Worm (Caenorhabditis elegans) whole organism, L1 larva: ENCODE results near the gene cal-7.

ENCODE experiments used
- C04F5.9 ChIP-seq: sonication (generic microtip); optimal IDR thresholded peaks from 2 replicates; lab custom pipeline; 2016; ENCODE audit warnings: missing genetic modification characterization, missing compliant biosample characterization
- C16A3.4 ChIP-seq: fragments of 150-350 bp; optimal IDR thresholded peaks from 2 replicates; lab custom pipeline; 2014; ENCODE audit warnings: missing biosample characterization, missing genetic modification characterization
- C34B4.2 ChIP-seq: sonication (generic microtip); optimal IDR thresholded peaks from 2 replicates; lab custom pipeline; 2017; ENCODE audit warnings: mild to moderate bottlenecking, missing genetic modification characterization, missing compliant biosample characterization
- aly-2 ChIP-seq: fragments of 150-350 bp; optimal IDR thresholded peaks from 2 replicates; lab custom pipeline; 2014; ENCODE audit warnings: missing biosample characterization, missing genetic modification characterization
- blmp-1 ChIP-seq: fragments of 150-350 bp; optimal IDR thresholded peaks from 2 replicates; lab custom pipeline; 2014; ENCODE audit warnings: missing biosample characterization, missing genetic modification characterization
- ceh-63 ChIP-seq: fragments of 200-800 bp; sonication (Bioruptor generic); optimal IDR thresholded peaks from 2 replicates; lab custom pipeline; 2018; ENCODE audit warnings: mild to moderate bottlenecking, missing genetic modification characterization, missing compliant biosample characterization
- ceh-82 ChIP-seq, 3 experiments: fragments of 150-350 bp in 1 of 3; sonication (generic microtip) in 2 of 3; optimal IDR thresholded peaks; 2 replicates each; lab custom pipeline; 2014 to 2017; ENCODE audit warnings: missing biosample characterization in 3 of 3, missing genetic modification characterization in 3 of 3
- ceh-88 ChIP-seq: fragments of 200-800 bp; sonication (Bioruptor generic); IDR thresholded peaks from 2 replicates; pipeline ENCODE4 v1.3.6; 2022; ENCODE audit warnings: missing genetic modification characterization, missing compliant biosample characterization
- ceh-90 ChIP-seq: sonication (generic microtip); optimal IDR thresholded peaks from 2 replicates; lab custom pipeline; 2016; ENCODE audit warnings: missing genetic modification characterization, missing compliant biosample characterization
- dpl-1 ChIP-seq, 3 experiments: fragments of 150-350 bp in 2 of 3; sonication (generic microtip) in 1 of 3; optimal IDR thresholded peaks; 2 replicates each; lab custom pipeline; 2014 to 2017; ENCODE audit warnings: missing biosample characterization in 3 of 3, missing genetic modification characterization in 3 of 3, missing genetic modification reagents in 3 of 3
- dsc-1 ChIP-seq: sonication (generic microtip); optimal IDR thresholded peaks from 2 replicates; lab custom pipeline; 2016; ENCODE audit warnings: mild to moderate bottlenecking, missing genetic modification characterization, missing compliant biosample characterization
- egl-13 ChIP-seq: sonication (generic microtip); optimal IDR thresholded peaks from 2 replicates; lab custom pipeline; 2016; ENCODE audit warnings: missing genotype, missing genetic modification reagents, missing genetic modification characterization, missing compliant biosample characterization
- egl-27 ChIP-seq, 2 experiments: fragments of 150-350 bp in 1 of 2; sonication (generic microtip); optimal IDR thresholded peaks; 3 replicates each; lab custom pipeline; 2017 to 2018; ENCODE audit warnings: missing biosample characterization in 2 of 2, missing genetic modification characterization in 2 of 2, missing genetic modification reagents in 2 of 2
- elt-2 ChIP-seq: sonication (generic microtip); optimal IDR thresholded peaks from 2 replicates; lab custom pipeline; 2016; ENCODE audit warnings: missing genetic modification characterization, mild to moderate bottlenecking, inconsistent platforms, missing compliant biosample characterization, missing genetic modification reagents
- ets-5 ChIP-seq: fragments of 200-800 bp; sonication (Bioruptor generic); IDR thresholded peaks from 2 replicates; pipeline ENCODE4 v1.3.6; 2022; ENCODE audit warnings: missing genetic modification characterization, missing compliant biosample characterization
- fkh-10 ChIP-seq: sonication (generic microtip); optimal IDR thresholded peaks from 2 replicates; lab custom pipeline; 2017; ENCODE audit warnings: missing biosample characterization, missing genetic modification reagents, missing genetic modification characterization
- fkh-4 ChIP-seq: sonication (generic microtip); optimal IDR thresholded peaks from 2 replicates; lab custom pipeline; 2016; ENCODE audit warnings: missing compliant biosample characterization, missing genetic modification characterization, borderline replicate concordance
- fkh-8 ChIP-seq: sonication (generic microtip); optimal IDR thresholded peaks from 2 replicates; lab custom pipeline; 2016; ENCODE audit warnings: mild to moderate bottlenecking, missing genetic modification characterization, missing compliant biosample characterization
- fos-1 ChIP-seq: fragments of 150-350 bp; optimal IDR thresholded peaks from 2 replicates; lab custom pipeline; 2014; ENCODE audit warnings: missing biosample characterization, missing genetic modification characterization
- irx-1 ChIP-seq: sonication (generic microtip); optimal IDR thresholded peaks from 2 replicates; lab custom pipeline; 2016; ENCODE audit warnings: missing genetic modification characterization, missing compliant biosample characterization
- isw-1 ChIP-seq: fragments of 200-800 bp; sonication (Bioruptor generic); IDR thresholded peaks from 2 replicates; pipeline ENCODE4 v1.3.6; 2022; ENCODE audit warnings: missing genetic modification characterization, missing compliant biosample characterization
- lin-13 ChIP-seq: fragments of 150-350 bp; optimal IDR thresholded peaks from 2 replicates; lab custom pipeline; 2014; ENCODE audit warnings: missing biosample characterization, missing genetic modification reagents, missing genetic modification characterization
- lin-35 ChIP-seq, 2 experiments: fragments of 150-350 bp; optimal IDR thresholded peaks; 2 replicates each; lab custom pipeline; 2014; ENCODE audit warnings: missing biosample characterization in 2 of 2, missing genetic modification characterization in 2 of 2, missing genetic modification reagents in 2 of 2
- mef-2 ChIP-seq: fragments of 150-350 bp; optimal IDR thresholded peaks from 2 replicates; lab custom pipeline; 2014; ENCODE audit warnings: missing biosample characterization, missing genetic modification characterization
- mep-1 ChIP-seq: fragments of 150-350 bp; optimal IDR thresholded peaks from 2 replicates; lab custom pipeline; 2014; ENCODE audit warnings: missing biosample characterization, missing genetic modification characterization
- nhr-11 ChIP-seq: fragments of 150-350 bp; optimal IDR thresholded peaks from 2 replicates; lab custom pipeline; 2014; ENCODE audit warnings: missing biosample characterization, missing genetic modification characterization
- nhr-12 ChIP-seq: sonication (generic microtip); optimal IDR thresholded peaks from 2 replicates; lab custom pipeline; 2017; ENCODE audit warnings: missing biosample characterization, missing genetic modification characterization
- nhr-19 ChIP-seq: fragments of 200-800 bp; sonication (Bioruptor generic); conservative IDR thresholded peaks from 2 replicates; pipeline ENCODE4 v1.3.6; 2022; ENCODE audit warnings: missing genetic modification characterization, missing compliant biosample characterization
- nhr-20 ChIP-seq: sonication (generic microtip); optimal IDR thresholded peaks from 2 replicates; lab custom pipeline; 2016; ENCODE audit warnings: mild to moderate bottlenecking, missing genetic modification characterization, missing compliant biosample characterization
- nhr-237 ChIP-seq: fragments of 150-350 bp; optimal IDR thresholded peaks from 2 replicates; lab custom pipeline; 2014; ENCODE audit warnings: missing biosample characterization, missing genetic modification characterization
- nhr-47 ChIP-seq: sonication (generic microtip); optimal IDR thresholded peaks from 2 replicates; lab custom pipeline; 2016; ENCODE audit warnings: mild to moderate bottlenecking, missing genetic modification characterization, moderate library complexity, missing compliant biosample characterization
- nhr-71 ChIP-seq: sonication (generic microtip); optimal IDR thresholded peaks from 2 replicates; lab custom pipeline; 2016; ENCODE audit warnings: mild to moderate bottlenecking, missing genetic modification characterization, moderate library complexity, missing compliant biosample characterization
- nhr-77 ChIP-seq: fragments of 150-350 bp; optimal IDR thresholded peaks from 2 replicates; lab custom pipeline; 2014; ENCODE audit warnings: missing biosample characterization, missing genetic modification characterization
- pax-3 ChIP-seq: fragments of 200-800 bp; sonication (Bioruptor generic); optimal IDR thresholded peaks from 2 replicates; lab custom pipeline; 2018; ENCODE audit warnings: mild to moderate bottlenecking, missing genetic modification characterization, moderate library complexity, missing compliant biosample characterization
- snu-23 ChIP-seq: sonication (generic microtip); optimal IDR thresholded peaks from 2 replicates; lab custom pipeline; 2016; ENCODE audit warnings: missing genetic modification characterization, missing compliant biosample characterization
- swsn-7 ChIP-seq: sonication (generic microtip); optimal IDR thresholded peaks from 2 replicates; lab custom pipeline; 2016; ENCODE audit warnings: missing genetic modification characterization, missing compliant biosample characterization
- unc-130 ChIP-seq: fragments of 150-350 bp; optimal IDR thresholded peaks from 2 replicates; lab custom pipeline; 2017; ENCODE audit warnings: missing biosample characterization, missing genetic modification characterization, inconsistent platforms
- unc-30 ChIP-seq: sonication (generic microtip); optimal IDR thresholded peaks from 2 replicates; lab custom pipeline; 2017; ENCODE audit warnings: missing biosample characterization, missing genetic modification characterization
- unc-62 ChIP-seq: fragments of 150-350 bp; optimal IDR thresholded peaks from 2 replicates; lab custom pipeline; 2014; ENCODE audit warnings: missing biosample characterization, missing genetic modification reagents, missing genetic modification characterization
- unc-86 ChIP-seq: sonication (generic microtip); optimal IDR thresholded peaks from 2 replicates; lab custom pipeline; 2016; ENCODE audit warnings: missing genetic modification characterization, missing compliant biosample characterization
- vab-15 ChIP-seq: sonication (generic microtip); optimal IDR thresholded peaks from 2 replicates; lab custom pipeline; 2017; ENCODE audit warnings: missing genotype, mild to moderate bottlenecking, missing genetic modification characterization, missing compliant biosample characterization
- xbp-1 ChIP-seq: sonication (generic microtip); optimal IDR thresholded peaks from 2 replicates; lab custom pipeline; 2016; ENCODE audit warnings: missing genetic modification characterization, missing compliant biosample characterization
- zip-4 ChIP-seq: fragments of 200-800 bp; sonication (Bioruptor generic); optimal IDR thresholded peaks from 2 replicates; lab custom pipeline; 2018; ENCODE audit warnings: mild to moderate bottlenecking, missing genetic modification characterization, moderate library complexity, missing compliant biosample characterization
- ztf-11 ChIP-seq, 2 experiments: sonication (generic microtip); optimal IDR thresholded peaks; 2 replicates each; lab custom pipeline; 2016 to 2017; ENCODE audit warnings: missing genetic modification characterization in 2 of 2, missing biosample characterization in 1 of 2, missing compliant biosample characterization in 1 of 2
- ztf-4 ChIP-seq: fragments of 150-350 bp; optimal IDR thresholded peaks from 2 replicates; lab custom pipeline; 2014; ENCODE audit warnings: missing biosample characterization, missing genetic modification characterization

Gene cal-7

ce11 chrV:9692109-9692581, 41.8 kb upstream of the cal-7 start, which contains the start of gene ztf-9 (continued):
- TF ChIP-seq unc-62 (GFP tag; lab: Kevin White, UChicago) (no peak), dpl-1 (GFP tag; optimal IDR thresholded peaks at IDR 0.05; lab: Kevin White, UChicago) (peak in 2 of 3 experiments; percentile 5 to 33), xbp-1 (tag; lab: Kevin White, UChicago) (peak; percentile 11), lin-13 (GFP tag; lab: Kevin White, UChicago) (no peak), unc-130 (no peak), blmp-1 (tag; lab: Kevin White, UChicago) (peak; percentile 99), ceh-90 (no peak), nhr-77 (peak; percentile 39), ceh-82 (tag; optimal IDR thresholded peaks at IDR 0.05; lab: Kevin White, UChicago) (peak in 1 of 3 experiments; percentile 49), unc-30 (tag; lab: Kevin White, UChicago) (no peak), aly-2 (tag; lab: Kevin White, UChicago) (no peak), C16A3.4 (peak; percentile 40), mef-2 (no peak), swsn-7 (tag; lab: Kevin White, UChicago) (peak; percentile 22), lin-35 (GFP tag; optimal IDR thresholded peaks at IDR 0.05; lab: Kevin White, UChicago) (peak; percentile 16 to 47), ets-5 (no peak), nhr-20 (tag; lab: Kevin White, UChicago) (peak; percentile 17), nhr-47 (tag; lab: Kevin White, UChicago) (peak; percentile 38)

- TF ChIP-seq C04F5.9 (tag; lab: Kevin White, UChicago) (no peak), irx-1 (tag; lab: Kevin White, UChicago) (no peak), elt-2 (tag; lab: Kevin White, UChicago) (no peak), ceh-63 (GFP tag; lab: Kevin White, UChicago) (no peak), egl-13 (no peak), snu-23 (GFP tag; lab: Kevin White, UChicago) (no peak), mef-2 (no peak), lin-35 (GFP tag; optimal IDR thresholded peaks at IDR 0.05; lab: Kevin White, UChicago) (no peak), zip-4 (GFP tag; lab: Kevin White, UChicago) (no peak), unc-86 (tag; lab: Kevin White, UChicago) (no peak), unc-30 (tag; lab: Kevin White, UChicago) (no peak), nhr-71 (tag; lab: Kevin White, UChicago) (no peak), fkh-4 (tag; lab: Kevin White, UChicago) (no peak), fkh-10 (GFP tag; lab: Kevin White, UChicago) (no peak), ztf-4 (tag; lab: Kevin White, UChicago) (no peak)
These were observed 41.2 kb upstream of the cal-7 start, which contains the start of gene ZK287.7 for ce11 chrV:9692649-9693112. ZK287.7 (plus strand) TSS chrV:9693062.

DNA sequence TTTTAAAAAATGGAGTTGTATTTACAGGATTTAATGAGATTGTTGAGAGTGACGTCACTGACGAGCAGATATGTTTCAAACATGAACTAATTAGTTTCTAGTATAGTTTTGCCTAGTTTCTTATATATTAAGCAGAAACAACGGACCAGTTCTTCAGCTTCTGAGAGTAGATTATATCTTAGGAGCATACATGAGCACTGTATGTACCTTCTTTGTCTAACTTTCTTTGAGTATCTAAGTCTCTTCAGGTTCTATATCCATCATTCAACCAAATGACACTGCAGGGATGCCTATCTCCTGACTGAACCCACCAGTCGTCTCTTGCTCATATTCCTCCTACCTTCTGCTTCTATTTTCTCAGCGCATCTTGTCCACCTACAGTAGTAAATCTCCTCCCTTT, 37.2 kb upstream of the cal-7 start, which contains the start of gene her-1:
TSS of gene her-1 (plus strand) at position 301 of the 400 bp plus-strand sequence.
- no peak for TF ChIP-seq dsc-1 (tag; lab: Kevin White, UChicago)
- no peak for TF ChIP-seq ztf-11 (tag; optimal IDR thresholded peaks at IDR 0.05; lab: Kevin White, UChicago)
- TF ChIP-seq nhr-11 (tag; lab: Kevin White, UChicago): no peak
- no peak for TF ChIP-seq egl-27 (tag; optimal IDR thresholded peaks at IDR 0.05; lab: Kevin White, UChicago)
- no peak for TF ChIP-seq lin-35 (GFP tag; optimal IDR thresholded peaks at IDR 0.05; lab: Kevin White, UChicago)
- TF ChIP-seq vab-15 (tag; lab: Kevin White, UChicago): no peak
- TF ChIP-seq C34B4.2 (tag; lab: Kevin White, UChicago): no peak
- TF ChIP-seq ceh-88 (GFP tag; lab: Robert Waterston, UW): no peak
- TF ChIP-seq fkh-8 (tag; lab: Kevin White, UChicago): no peak
- TF ChIP-seq nhr-237 (tag; lab: Kevin White, UChicago): no peak
- TF ChIP-seq elt-2 (tag; lab: Kevin White, UChicago): no peak
- TF ChIP-seq pax-3 (tag; lab: Kevin White, UChicago): no peak
- no peak for TF ChIP-seq mep-1 (tag; lab: Kevin White, UChicago)
- no peak for TF ChIP-seq nhr-77
- no peak for TF ChIP-seq nhr-19 (GFP tag; lab: Robert Waterston, UW)
- no peak for TF ChIP-seq nhr-12 (tag; lab: Kevin White, UChicago)
- no peak for TF ChIP-seq isw-1 (GFP tag; lab: Robert Waterston, UW)
- TF ChIP-seq egl-13: no peak
- TF ChIP-seq fos-1 (tag; lab: Kevin White, UChicago): no peak
- TF ChIP-seq mef-2: no peak
